Worm (Caenorhabditis elegans) whole organism, L4/young adult: Measurements from ENCODE around the gene spe-26.

Experiments used
- W03F9.2 ChIP-seq: fragments of 150-350 bp; optimal IDR thresholded peaks from 2 replicates; lab custom pipeline; 2014; ENCODE audit warnings: missing biosample characterization, missing genetic modification characterization
- dao-5 ChIP-seq: sonication (generic microtip); optimal IDR thresholded peaks from 2 replicates; lab custom pipeline; 2016; ENCODE audit warnings: missing genotype, missing genetic modification characterization, moderate library complexity, missing compliant biosample characterization
- him-1 ChIP-seq: sonication (generic microtip); optimal IDR thresholded peaks from 2 replicates; lab custom pipeline; 2016; ENCODE audit warnings: missing genotype, missing genetic modification reagents, missing genetic modification characterization, missing compliant biosample characterization

ce11 chrIV:10424535-10424934 lies 32.8 kb upstream of the spe-26 start, which contains the start of gene F13B12.1:
- TF ChIP-seq him-1 (tag; lab: Kevin White, UChicago) (no peak), dao-5 (tag; lab: Kevin White, UChicago) (no peak), W03F9.2 (tag; lab: Kevin White, UChicago) (no peak)
